Worm (Caenorhabditis elegans) whole organism, young adult: ENCODE results near the gene sra-1.

Source experiments
- B0019.2 ChIP-seq: fragments of 200-800 bp; sonication (Bioruptor generic); conservative IDR thresholded peaks from 2 replicates; pipeline ENCODE4 v1.3.6; 2022; ENCODE audit warnings: missing genetic modification reagents, missing genetic modification characterization, missing compliant biosample characterization
- B0336.3 ChIP-seq: fragments of 200-800 bp; sonication (Bioruptor generic); IDR thresholded peaks from 2 replicates; pipeline ENCODE4 v1.3.6; 2022; ENCODE audit warnings: missing genetic modification characterization, missing compliant biosample characterization
- C06A6.2 ChIP-seq: fragments of 200-800 bp; sonication (Bioruptor generic); conservative IDR thresholded peaks from 2 replicates; pipeline ENCODE4 v1.3.6; 2022; ENCODE audit warnings: missing genetic modification characterization, missing compliant biosample characterization
- C17E4.6 ChIP-seq: fragments of 200-800 bp; sonication (Bioruptor generic); IDR thresholded peaks from 2 replicates; pipeline ENCODE4 v1.3.6; 2022; ENCODE audit warnings: missing genetic modification reagents, missing genetic modification characterization, missing compliant biosample characterization
- D2030.7 ChIP-seq: fragments of 200-800 bp; sonication (Bioruptor generic); IDR thresholded peaks from 2 replicates; pipeline ENCODE4 v1.3.6; 2022; ENCODE audit warnings: missing genetic modification reagents, missing genetic modification characterization, missing compliant biosample characterization
- F23B12.7 ChIP-seq: sonication (generic microtip); optimal IDR thresholded peaks from 2 replicates; lab custom pipeline; 2017; ENCODE audit warnings: missing genetic modification characterization, mild to moderate bottlenecking, missing compliant biosample characterization, antibody characterized with exemption, moderate library complexity; ENCODE audit not compliant: insufficient read depth
- F57A8.1 ChIP-seq: fragments of 200-800 bp; sonication (Bioruptor generic); optimal IDR thresholded peaks from 2 replicates; lab custom pipeline; 2018; ENCODE audit warnings: mild to moderate bottlenecking, missing genetic modification characterization, moderate library complexity, missing compliant biosample characterization
- K12H6.12 ChIP-seq: fragments of 200-800 bp; sonication (Bioruptor generic); optimal IDR thresholded peaks from 2 replicates; lab custom pipeline; 2018; ENCODE audit warnings: mild to moderate bottlenecking, missing genetic modification characterization, missing compliant biosample characterization
- Y53G8AR.9 ChIP-seq: fragments of 200-800 bp; sonication (Bioruptor generic); conservative IDR thresholded peaks from 2 replicates; pipeline ENCODE4 v1.3.6; 2022; ENCODE audit warnings: missing genetic modification reagents, missing genetic modification characterization, missing compliant biosample characterization
- Y79H2A.3 ChIP-seq: fragments of 200-800 bp; sonication (Bioruptor generic); conservative IDR thresholded peaks from 2 replicates; pipeline ENCODE4 v1.3.6; 2022; ENCODE audit warnings: missing genetic modification reagents, missing genetic modification characterization, missing compliant biosample characterization
- akir-1 ChIP-seq: fragments of 200-800 bp; sonication (Bioruptor generic); optimal IDR thresholded peaks from 2 replicates; lab custom pipeline; 2018; ENCODE audit warnings: mild to moderate bottlenecking, missing genetic modification characterization, moderate library complexity, missing compliant biosample characterization
- attf-6 ChIP-seq: fragments of 200-800 bp; sonication (Bioruptor generic); IDR thresholded peaks from 2 replicates; pipeline ENCODE4 v1.3.6; 2022; ENCODE audit warnings: missing genetic modification reagents, missing genetic modification characterization, missing compliant biosample characterization
- bed-1 ChIP-seq: fragments of 200-800 bp; sonication (Bioruptor generic); IDR thresholded peaks from 2 replicates; pipeline ENCODE4 v1.3.6; 2022; ENCODE audit warnings: missing genetic modification reagents, missing genetic modification characterization, missing compliant biosample characterization
- bed-2 ChIP-seq: fragments of 200-800 bp; sonication (Bioruptor generic); IDR thresholded peaks from 2 replicates; pipeline ENCODE4 v1.3.6; 2022; ENCODE audit warnings: missing genetic modification reagents, missing genetic modification characterization, missing compliant biosample characterization
- cebp-2 ChIP-seq: fragments of 200-800 bp; sonication (Bioruptor generic); IDR thresholded peaks from 2 replicates; pipeline ENCODE4 v1.3.6; 2022; ENCODE audit warnings: missing genetic modification characterization, missing compliant biosample characterization
- ceh-27 ChIP-seq: fragments of 200-800 bp; sonication (Bioruptor generic); optimal IDR thresholded peaks from 2 replicates; lab custom pipeline; 2018; ENCODE audit warnings: mild to moderate bottlenecking, missing genetic modification characterization, moderate library complexity, missing compliant biosample characterization
- ceh-40 ChIP-seq: fragments of 200-800 bp; sonication (Bioruptor generic); IDR thresholded peaks from 2 replicates; pipeline ENCODE4 v1.3.6; 2022; ENCODE audit warnings: missing genetic modification characterization, missing compliant biosample characterization
- ceh-79 ChIP-seq: sonication (generic microtip); optimal IDR thresholded peaks from 2 replicates; lab custom pipeline; 2017; ENCODE audit warnings: mild to moderate bottlenecking, missing genetic modification characterization, missing compliant biosample characterization
- die-1 ChIP-seq: sonication (generic microtip); optimal IDR thresholded peaks from 2 replicates; lab custom pipeline; 2016; ENCODE audit warnings: missing genotype, mild to moderate bottlenecking, missing genetic modification characterization, missing compliant biosample characterization
- dpff-1 ChIP-seq: sonication (generic microtip); optimal IDR thresholded peaks from 2 replicates; lab custom pipeline; 2017; ENCODE audit warnings: mild to moderate bottlenecking, missing genetic modification characterization, missing compliant biosample characterization
- egl-44 ChIP-seq: fragments of 200-800 bp; sonication (Bioruptor generic); IDR thresholded peaks from 2 replicates; pipeline ENCODE4 v1.3.6; 2022; ENCODE audit warnings: missing genetic modification reagents, missing genetic modification characterization, missing compliant biosample characterization
- egrh-3 ChIP-seq: fragments of 200-800 bp; sonication (Bioruptor generic); IDR thresholded peaks from 2 replicates; pipeline ENCODE4 v1.3.6; 2022; ENCODE audit warnings: missing genetic modification reagents, missing genetic modification characterization, missing compliant biosample characterization
- gei-17 ChIP-seq: fragments of 200-800 bp; sonication (Bioruptor generic); optimal IDR thresholded peaks from 2 replicates; lab custom pipeline; 2018; ENCODE audit warnings: mild to moderate bottlenecking, missing genetic modification characterization, missing compliant biosample characterization
- him-1 ChIP-seq: sonication (generic microtip); optimal IDR thresholded peaks from 2 replicates; lab custom pipeline; 2016; ENCODE audit warnings: missing genotype, missing genetic modification reagents, missing genetic modification characterization, missing compliant biosample characterization
- hlh-12 ChIP-seq: sonication (generic microtip); optimal IDR thresholded peaks from 2 replicates; lab custom pipeline; 2016; ENCODE audit warnings: missing genetic modification characterization, missing compliant biosample characterization
- hrde-1 ChIP-seq: sonication (generic microtip); optimal IDR thresholded peaks from 2 replicates; lab custom pipeline; 2016; ENCODE audit warnings: missing genetic modification characterization, mild to moderate bottlenecking, missing compliant biosample characterization, moderate library complexity, missing genotype, missing genetic modification reagents, borderline replicate concordance
- hsf-1 ChIP-seq: fragments of 200-800 bp; sonication (Bioruptor generic); IDR thresholded peaks from 2 replicates; pipeline ENCODE4 v1.3.6; 2022; ENCODE audit warnings: missing genetic modification reagents, missing genetic modification characterization, missing compliant biosample characterization
- let-526 ChIP-seq: fragments of 200-800 bp; sonication (Bioruptor generic); IDR thresholded peaks from 2 replicates; pipeline ENCODE4 v1.3.6; 2022; ENCODE audit warnings: missing genetic modification reagents, missing genetic modification characterization, missing compliant biosample characterization
- lsl-1 ChIP-seq: fragments of 200-800 bp; sonication (Bioruptor generic); optimal IDR thresholded peaks from 2 replicates; lab custom pipeline; 2018; ENCODE audit warnings: mild to moderate bottlenecking, missing genetic modification characterization, moderate library complexity, missing compliant biosample characterization
- madf-10 ChIP-seq: sonication (generic microtip); optimal IDR thresholded peaks from 2 replicates; lab custom pipeline; 2016; ENCODE audit warnings: mild to moderate bottlenecking, missing genetic modification characterization, missing compliant biosample characterization
- madf-3 ChIP-seq: fragments of 200-800 bp; sonication (Bioruptor generic); IDR thresholded peaks from 2 replicates; pipeline ENCODE4 v1.3.6; 2022; ENCODE audit warnings: missing genetic modification reagents, missing genetic modification characterization, missing compliant biosample characterization
- madf-6 ChIP-seq: fragments of 200-800 bp; sonication (Bioruptor generic); IDR thresholded peaks from 2 replicates; pipeline ENCODE4 v1.3.6; 2022; ENCODE audit warnings: missing genetic modification reagents, missing genetic modification characterization, missing compliant biosample characterization
- mxl-1 ChIP-seq: sonication (generic microtip); optimal IDR thresholded peaks from 2 replicates; lab custom pipeline; 2016; ENCODE audit warnings: missing genetic modification characterization, missing compliant biosample characterization
- nhr-120 ChIP-seq: fragments of 200-800 bp; sonication (Bioruptor generic); IDR thresholded peaks from 2 replicates; pipeline ENCODE4 v1.3.6; 2022; ENCODE audit warnings: missing genetic modification characterization, missing compliant biosample characterization
- repo-1 ChIP-seq: sonication (generic microtip); optimal IDR thresholded peaks from 2 replicates; lab custom pipeline; 2017; ENCODE audit warnings: mild to moderate bottlenecking, missing genetic modification characterization, missing compliant biosample characterization
- rpc-1 ChIP-seq, 2 experiments: fragments of 150-350 bp in 1 of 2; sonication (generic microtip) in 1 of 2; optimal IDR thresholded peaks; 2 replicates each; lab custom pipeline; 2014 to 2018; ENCODE audit warnings: missing biosample characterization in 1 of 2, missing genetic modification characterization in 1 of 2, missing genetic modification reagents in 1 of 2, missing genotype in 1 of 2
- snpc-1.1 ChIP-seq: sonication (generic microtip); optimal IDR thresholded peaks from 2 replicates; lab custom pipeline; 2017; ENCODE audit warnings: missing genetic modification characterization, mild to moderate bottlenecking, missing compliant biosample characterization, antibody characterized with exemption, moderate library complexity, missing genotype, missing genetic modification reagents; ENCODE audit not compliant: insufficient read depth
- snpc-1.3 ChIP-seq: sonication (generic microtip); optimal IDR thresholded peaks from 2 replicates; lab custom pipeline; 2017; ENCODE audit warnings: missing genetic modification characterization, mild to moderate bottlenecking, missing compliant biosample characterization, antibody characterized with exemption, moderate library complexity, missing genotype, missing genetic modification reagents; ENCODE audit not compliant: insufficient read depth
- snpc-3.4 ChIP-seq: sonication (generic microtip); optimal IDR thresholded peaks from 2 replicates; lab custom pipeline; 2017; ENCODE audit warnings: missing genetic modification characterization, mild to moderate bottlenecking, missing compliant biosample characterization, antibody characterized with exemption, moderate library complexity, missing genotype, missing genetic modification reagents
- snpc-4 ChIP-seq, 5 experiments: fragments of 150-350 bp in 1 of 5; sonication (generic microtip) in 4 of 5; optimal IDR thresholded peaks; 2 replicates each; lab custom pipeline; 2014 to 2018; ENCODE audit warnings: missing genetic modification characterization in 5 of 5, missing biosample characterization in 3 of 5, antibody characterized with exemption in 2 of 5, mild to moderate bottlenecking in 2 of 5, missing compliant biosample characterization in 2 of 5, missing genotype in 2 of 5, moderate library complexity in 2 of 5, missing genetic modification reagents in 1 of 5
- tlf-1 ChIP-seq: fragments of 200-800 bp; sonication (Bioruptor generic); optimal IDR thresholded peaks from 2 replicates; lab custom pipeline; 2018; ENCODE audit warnings: mild to moderate bottlenecking, missing genetic modification characterization, missing compliant biosample characterization
- unc-130 ChIP-seq: sonication (generic microtip); optimal IDR thresholded peaks from 2 replicates; lab custom pipeline; 2016; ENCODE audit warnings: missing genetic modification reagents, missing genetic modification characterization, missing compliant biosample characterization
- xnd-1 ChIP-seq: sonication (generic microtip); optimal IDR thresholded peaks from 2 replicates; lab custom pipeline; 2016; ENCODE audit warnings: missing genotype, missing genetic modification reagents, missing genetic modification characterization, missing compliant biosample characterization
- zfh-2 ChIP-seq: fragments of 200-800 bp; sonication (Bioruptor generic); conservative IDR thresholded peaks from 2 replicates; pipeline ENCODE4 v1.3.6; 2022; ENCODE audit warnings: missing genetic modification reagents, missing genetic modification characterization, missing compliant biosample characterization
- ztf-22 ChIP-seq: fragments of 200-800 bp; sonication (Bioruptor generic); optimal IDR thresholded peaks from 2 replicates; lab custom pipeline; 2018; ENCODE audit warnings: mild to moderate bottlenecking, missing genetic modification characterization, moderate library complexity, missing compliant biosample characterization
- ztf-26 ChIP-seq: sonication (generic microtip); optimal IDR thresholded peaks from 2 replicates; lab custom pipeline; 2017; ENCODE audit warnings: missing genetic modification characterization, missing compliant biosample characterization

Gene sra-1

ce11 chrII:9566045-9566444 is 44.6 kb upstream of the sra-1 start (continued):
- TF ChIP-seq hsf-1 (GFP tag; lab: Robert Waterston, UW) (no peak), Y79H2A.3 (GFP tag; lab: Robert Waterston, UW) (0 out of 2 replicates have a peak, but pooled peaks have one; percentile 51), Y53G8AR.9 (GFP tag; lab: Robert Waterston, UW) (peak; percentile 65; the same call in 1 of the 2 replicates), madf-3 (GFP tag; lab: Robert Waterston, UW) (0 out of 2 replicates have a peak, but pooled peaks have one; percentile 68), ceh-27 (GFP tag; lab: Kevin White, UChicago) (peak; percentile 79), bed-2 (no peak), bed-1 (GFP tag; lab: Robert Waterston, UW) (0 out of 2 replicates have a peak, but pooled peaks have one; percentile 57), repo-1 (peak; percentile 5), D2030.7 (GFP tag; lab: Robert Waterston, UW) (peak; percentile 67), him-1 (tag; lab: Kevin White, UChicago) (peak; percentile 98), egrh-3 (GFP tag; lab: Robert Waterston, UW) (peak; percentile 29; the same call in 1 of the 2 replicates), madf-10 (peak; percentile 53), ztf-22 (GFP tag; lab: Kevin White, UChicago) (no peak), F57A8.1 (GFP tag; lab: Kevin White, UChicago) (peak; percentile 90), dpff-1 (tag; lab: Kevin White, UChicago) (no peak), K12H6.12 (tag; lab: Kevin White, UChicago) (peak; percentile 52), snpc-1.1 (tag; lab: Kevin White, UChicago) (no peak), B0019.2 (GFP tag; lab: Robert Waterston, UW) (no peak), tlf-1 (peak; percentile 6), madf-6 (GFP tag; lab: Robert Waterston, UW) (peak; percentile 65), snpc-3.4 (tag; lab: Kevin White, UChicago) (peak; percentile 88), xnd-1 (no peak), nhr-120 (GFP tag; lab: Robert Waterston, UW) (0 out of 2 replicates have a peak, but pooled peaks have one; percentile 81), unc-130 (GFP tag; lab: Kevin White, UChicago) (peak; percentile 49), snpc-1.3 (tag; lab: Kevin White, UChicago) (peak; percentile 55), cebp-2 (GFP tag; lab: Robert Waterston, UW) (peak; percentile 69; the same call in 1 of the 2 replicates), lsl-1 (GFP tag; lab: Kevin White, UChicago) (peak; percentile 53), zfh-2 (GFP tag; lab: Robert Waterston, UW) (no peak), F23B12.7 (tag; lab: Kevin White, UChicago) (peak; percentile 84), egl-44 (GFP tag; lab: Robert Waterston, UW) (peak; percentile 79), C17E4.6 (GFP tag; lab: Robert Waterston, UW) (peak; percentile 49; the same call in 1 of the 2 replicates), ztf-26 (tag; lab: Kevin White, UChicago) (no peak), gei-17 (GFP tag; lab: Kevin White, UChicago) (no peak), C06A6.2 (GFP tag; lab: Robert Waterston, UW) (0 out of 2 replicates have a peak, but pooled peaks have one; percentile 17), die-1 (tag; lab: Kevin White, UChicago) (peak; percentile 90), hrde-1 (tag; lab: Kevin White, UChicago) (peak; percentile 68), attf-6 (GFP tag; lab: Robert Waterston, UW) (no peak), mxl-1 (tag; lab: Kevin White, UChicago) (peak; percentile 90), rpc-1 (optimal IDR thresholded peaks at IDR 0.05; lab: Kevin White, UChicago) (peak; percentile 83), rpc-1 (tag; optimal IDR thresholded peaks at IDR 0.05; lab: Kevin White, UChicago) (peak; percentile 95), hlh-12 (tag; lab: Kevin White, UChicago) (no peak), akir-1 (GFP tag; lab: Kevin White, UChicago) (no peak), snpc-4 (GFP tag; optimal IDR thresholded peaks at IDR 0.05; lab: Kevin White, UChicago) (peak; percentile 63), snpc-4 (tag; optimal IDR thresholded peaks at IDR 0.05; lab: Kevin White, UChicago) (peak in 3 of 4 experiments; percentile 44 to 74 (median 65)), ceh-40 (GFP tag; lab: Robert Waterston, UW) (no peak), B0336.3 (GFP tag; lab: Robert Waterston, UW) (peak; percentile 50; the same call in 1 of the 2 replicates), let-526 (GFP tag; lab: Robert Waterston, UW) (no peak; the same call in 1 of the 2 replicates), ceh-79 (no peak)
